Worm (Caenorhabditis elegans) whole organism, L2 larva: ENCODE results near the gene srv-1.

Experiments
- C34F6.9 ChIP-seq: fragments of 150-350 bp; optimal IDR thresholded peaks from 2 replicates; lab custom pipeline; 2014; ENCODE audit warnings: missing biosample characterization, missing genetic modification characterization
- F13H6.1 ChIP-seq: sonication (generic microtip); optimal IDR thresholded peaks from 2 replicates; lab custom pipeline; 2016; ENCODE audit warnings: missing genetic modification characterization, missing compliant biosample characterization
- R02D3.7 ChIP-seq: fragments of 150-350 bp; optimal IDR thresholded peaks from 2 replicates; lab custom pipeline; 2014; ENCODE audit warnings: missing biosample characterization, missing genetic modification characterization
- Y55F3AM.14 ChIP-seq: fragments of 200-800 bp; sonication (Bioruptor generic); optimal IDR thresholded peaks from 2 replicates; lab custom pipeline; 2018; ENCODE audit warnings: mild to moderate bottlenecking, missing genetic modification characterization, missing compliant biosample characterization
- ZK546.5 ChIP-seq: sonication (generic microtip); optimal IDR thresholded peaks from 2 replicates; lab custom pipeline; 2017; ENCODE audit warnings: missing biosample characterization, missing genetic modification characterization
- alr-1 ChIP-seq: fragments of 150-350 bp; optimal IDR thresholded peaks from 2 replicates; lab custom pipeline; 2014; ENCODE audit warnings: missing biosample characterization, missing genetic modification characterization
- aly-2 ChIP-seq: fragments of 150-350 bp; optimal IDR thresholded peaks from 2 replicates; lab custom pipeline; 2014; ENCODE audit warnings: missing biosample characterization, missing genetic modification characterization
- ama-1 ChIP-seq: fragments of 150-350 bp; optimal IDR thresholded peaks from 2 replicates; lab custom pipeline; 2018; ENCODE audit warnings: inconsistent platforms
- blmp-1 ChIP-seq: sonication (generic microtip); optimal IDR thresholded peaks from 2 replicates; lab custom pipeline; 2017; ENCODE audit warnings: missing genetic modification characterization, mild to moderate bottlenecking, missing compliant biosample characterization, antibody characterized with exemption, moderate library complexity; ENCODE audit not compliant: insufficient read depth
- ceh-16 ChIP-seq: fragments of 150-350 bp; optimal IDR thresholded peaks from 2 replicates; lab custom pipeline; 2014; ENCODE audit warnings: missing biosample characterization, missing genetic modification characterization
- ceh-82 ChIP-seq: fragments of 150-350 bp; optimal IDR thresholded peaks from 2 replicates; lab custom pipeline; 2014; ENCODE audit warnings: missing biosample characterization, missing genetic modification characterization
- crh-2 ChIP-seq: sonication (generic microtip); optimal IDR thresholded peaks from 2 replicates; lab custom pipeline; 2017; ENCODE audit warnings: missing biosample characterization, missing genetic modification characterization
- dmd-4 ChIP-seq: sonication (generic microtip); optimal IDR thresholded peaks from 2 replicates; lab custom pipeline; 2017; ENCODE audit warnings: missing biosample characterization, missing genetic modification characterization
- egl-27 ChIP-seq: sonication (generic microtip); optimal IDR thresholded peaks from 3 replicates; lab custom pipeline; 2017; ENCODE audit warnings: missing biosample characterization, missing genetic modification reagents, missing genetic modification characterization
- elt-1 ChIP-seq: fragments of 150-350 bp; optimal IDR thresholded peaks from 2 replicates; lab custom pipeline; 2014; ENCODE audit warnings: missing biosample characterization, missing genetic modification characterization
- elt-3 ChIP-seq: sonication (generic microtip); optimal IDR thresholded peaks from 2 replicates; lab custom pipeline; 2017; ENCODE audit warnings: missing biosample characterization, missing genetic modification characterization
- fos-1 ChIP-seq: fragments of 150-350 bp; optimal IDR thresholded peaks from 2 replicates; lab custom pipeline; 2014; ENCODE audit warnings: missing biosample characterization, missing genetic modification characterization
- gmeb-1 ChIP-seq: fragments of 150-350 bp; optimal IDR thresholded peaks from 2 replicates; lab custom pipeline; 2014; ENCODE audit warnings: missing biosample characterization, missing genetic modification characterization
- lin-13 ChIP-seq: fragments of 150-350 bp; optimal IDR thresholded peaks from 2 replicates; lab custom pipeline; 2014; ENCODE audit warnings: missing biosample characterization, missing genetic modification reagents, missing genetic modification characterization
- lin-39 ChIP-seq: fragments of 150-350 bp; optimal IDR thresholded peaks from 2 replicates; lab custom pipeline; 2014; ENCODE audit warnings: missing biosample characterization, missing genetic modification reagents, missing genetic modification characterization
- lsy-2 ChIP-seq, 2 experiments: fragments of 150-350 bp in 1 of 2; sonication (generic microtip) in 1 of 2; optimal IDR thresholded peaks; 2 replicates each; lab custom pipeline; 2014 to 2017; ENCODE audit warnings: missing biosample characterization in 2 of 2, missing genetic modification characterization in 2 of 2
- mab-5 ChIP-seq: fragments of 150-350 bp; optimal IDR thresholded peaks from 2 replicates; lab custom pipeline; 2014; ENCODE audit warnings: missing biosample characterization, missing genetic modification characterization
- mbf-1 ChIP-seq: sonication (generic microtip); optimal IDR thresholded peaks from 2 replicates; lab custom pipeline; 2017; ENCODE audit warnings: missing biosample characterization, missing genetic modification characterization
- mdl-1 ChIP-seq, 2 experiments: fragments of 150-350 bp in 1 of 2; sonication (generic microtip) in 1 of 2; optimal IDR thresholded peaks; 2 replicates each; lab custom pipeline; 2017; ENCODE audit warnings: missing biosample characterization in 2 of 2, missing genetic modification characterization in 2 of 2
- nhr-10 ChIP-seq: sonication (generic microtip); optimal IDR thresholded peaks from 2 replicates; lab custom pipeline; 2017; ENCODE audit warnings: missing biosample characterization, missing genetic modification characterization
- nhr-11 ChIP-seq: fragments of 150-350 bp; optimal IDR thresholded peaks from 2 replicates; lab custom pipeline; 2014; ENCODE audit warnings: missing biosample characterization, missing genetic modification characterization
- nhr-12 ChIP-seq: fragments of 150-350 bp; optimal IDR thresholded peaks from 2 replicates; lab custom pipeline; 2014; ENCODE audit warnings: missing biosample characterization, missing genetic modification characterization
- nhr-129 ChIP-seq: fragments of 150-350 bp; optimal IDR thresholded peaks from 2 replicates; lab custom pipeline; 2014; ENCODE audit warnings: missing biosample characterization, missing genetic modification characterization
- nhr-21 ChIP-seq: fragments of 150-350 bp; optimal IDR thresholded peaks from 2 replicates; lab custom pipeline; 2014; ENCODE audit warnings: missing biosample characterization, missing genetic modification characterization
- nhr-237 ChIP-seq: fragments of 150-350 bp; optimal IDR thresholded peaks from 2 replicates; lab custom pipeline; 2014; ENCODE audit warnings: missing biosample characterization, missing genetic modification characterization
- nhr-25 ChIP-seq: fragments of 150-350 bp; sonication (generic microtip); optimal IDR thresholded peaks from 3 replicates; lab custom pipeline; 2014; ENCODE audit warnings: missing biosample characterization, missing genetic modification characterization
- nhr-6 ChIP-seq: fragments of 150-350 bp; optimal IDR thresholded peaks from 2 replicates; lab custom pipeline; 2014; ENCODE audit warnings: missing biosample characterization, missing genetic modification characterization
- nhr-77 ChIP-seq: fragments of 150-350 bp; optimal IDR thresholded peaks from 2 replicates; lab custom pipeline; 2014; ENCODE audit warnings: missing biosample characterization, missing genetic modification characterization
- peb-1 ChIP-seq: fragments of 150-350 bp; optimal IDR thresholded peaks from 2 replicates; lab custom pipeline; 2014; ENCODE audit warnings: missing biosample characterization, missing genetic modification characterization
- sem-4 ChIP-seq: fragments of 150-350 bp; optimal IDR thresholded peaks from 2 replicates; lab custom pipeline; 2014; ENCODE audit warnings: missing biosample characterization, missing genetic modification reagents, missing genetic modification characterization
- skn-1 ChIP-seq: sonication (generic microtip); optimal IDR thresholded peaks from 2 replicates; lab custom pipeline; 2017; ENCODE audit warnings: missing biosample characterization, missing genetic modification characterization
- sma-3 ChIP-seq: sonication (generic microtip); optimal IDR thresholded peaks from 2 replicates; lab custom pipeline; 2016; ENCODE audit warnings: missing genetic modification reagents, missing genetic modification characterization, missing compliant biosample characterization
- sma-9 ChIP-seq, 2 experiments: fragments of 150-350 bp in 1 of 2; sonication (generic microtip) in 1 of 2; optimal IDR thresholded peaks; 2 replicates each; lab custom pipeline; 2014 to 2016; ENCODE audit warnings: missing genetic modification characterization in 2 of 2, mild to moderate bottlenecking in 1 of 2, missing biosample characterization in 1 of 2, missing compliant biosample characterization in 1 of 2, missing genetic modification reagents in 1 of 2, moderate library complexity in 1 of 2
- snpc-4 ChIP-seq: fragments of 150-350 bp; optimal IDR thresholded peaks from 2 replicates; lab custom pipeline; 2014; ENCODE audit warnings: missing biosample characterization, missing genetic modification characterization
- unc-55 ChIP-seq: fragments of 150-350 bp; sonication (generic microtip); optimal IDR thresholded peaks from 3 replicates; lab custom pipeline; 2014; ENCODE audit warnings: missing biosample characterization, missing genetic modification reagents, missing genetic modification characterization
- unc-62 ChIP-seq: fragments of 150-350 bp; optimal IDR thresholded peaks from 2 replicates; lab custom pipeline; 2014; ENCODE audit warnings: missing biosample characterization, missing genetic modification reagents, missing genetic modification characterization
- zag-1 ChIP-seq: fragments of 150-350 bp; optimal IDR thresholded peaks from 2 replicates; lab custom pipeline; 2014; ENCODE audit warnings: missing biosample characterization, missing genetic modification characterization
- ztf-1 ChIP-seq: fragments of 200-800 bp; sonication (Bioruptor generic); conservative IDR thresholded peaks from 2 replicates; pipeline ENCODE4 v1.3.6; 2022; ENCODE audit warnings: missing genetic modification characterization, missing compliant biosample characterization

The srv-1 gene

ce11 chrIII:6857390-6857848 lies 7.2 kb downstream of the srv-1 start:
- TF ChIP-seq sem-4 = no peak
- no peak for TF ChIP-seq mbf-1 (tag; lab: Kevin White, UChicago)
- TF ChIP-seq nhr-6 = no peak
- TF ChIP-seq mdl-1 (tag; optimal IDR thresholded peaks at IDR 0.05; lab: Kevin White, UChicago) = peak; percentile 2 to 43
- peak; percentile 61 for TF ChIP-seq gmeb-1 (tag; lab: Kevin White, UChicago)
- no peak for TF ChIP-seq nhr-21 (tag; lab: Kevin White, UChicago)
- TF ChIP-seq F13H6.1 = peak; percentile 73
- TF ChIP-seq lsy-2 (tag; optimal IDR thresholded peaks at IDR 0.05; lab: Kevin White, UChicago) = peak in 1 of 2 experiments; percentile 55
- TF ChIP-seq alr-1 (tag; lab: Kevin White, UChicago) = no peak
- TF ChIP-seq nhr-25 (tag; lab: Kevin White, UChicago) = peak; percentile 33
- TF ChIP-seq skn-1 (tag; lab: Kevin White, UChicago) = no peak
- no peak for TF ChIP-seq R02D3.7
- TF ChIP-seq ceh-82 = no peak
- peak; percentile 49 for TF ChIP-seq crh-2
- peak; percentile 78 for TF ChIP-seq sma-9 (GFP tag; optimal IDR thresholded peaks at IDR 0.05; lab: Kevin White, UChicago)
- TF ChIP-seq sma-9 (tag; optimal IDR thresholded peaks at IDR 0.05; lab: Kevin White, UChicago) = no peak
- TF ChIP-seq nhr-129 = peak; percentile 85
- peak; percentile 93 for TF ChIP-seq fos-1
- peak; percentile 64 for TF ChIP-seq blmp-1 (tag; lab: Kevin White, UChicago)
- TF ChIP-seq nhr-11 (tag; lab: Kevin White, UChicago) = no peak
- TF ChIP-seq Y55F3AM.14 (GFP tag; lab: Kevin White, UChicago) = no peak
- TF ChIP-seq nhr-77 (tag; lab: Kevin White, UChicago) = no peak
- peak; percentile 54 for TF ChIP-seq C34F6.9 (tag; lab: Kevin White, UChicago)
- no peak for TF ChIP-seq elt-1
- TF ChIP-seq sma-3 (GFP tag; lab: Kevin White, UChicago) = no peak

- TF ChIP-seq ceh-16 (tag; lab: Kevin White, UChicago) = no peak
- TF ChIP-seq aly-2 (tag; lab: Kevin White, UChicago) = no peak
- TF ChIP-seq fos-1 = no peak
- TF ChIP-seq R02D3.7 = no peak
- no peak for TF ChIP-seq C34F6.9 (tag; lab: Kevin White, UChicago)
- TF ChIP-seq sem-4 = no peak
- no peak for TF ChIP-seq skn-1 (tag; lab: Kevin White, UChicago)
- TF ChIP-seq ZK546.5 (tag; lab: Kevin White, UChicago) = no peak
- TF ChIP-seq mdl-1 (tag; optimal IDR thresholded peaks at IDR 0.05; lab: Kevin White, UChicago) = no peak
Measured at ce11 chrIII:6859482-6859881, 9.3 kb downstream of the srv-1 start, which contains the start of gene clec-158. clec-158 (minus strand) TSS chrIII:6859582.

ce11 chrIII:6863901-6864300 lies 13.7 kb downstream of the srv-1 start, which contains the start of gene sma-3:
sma-3 (minus strand) TSS chrIII:6863968.
- TF ChIP-seq alr-1 (tag; lab: Kevin White, UChicago) (no peak), C34F6.9 (tag; lab: Kevin White, UChicago) (peak; percentile 49), blmp-1 (tag; lab: Kevin White, UChicago) (peak; percentile 86), lsy-2 (tag; optimal IDR thresholded peaks at IDR 0.05; lab: Kevin White, UChicago) (peak in 1 of 2 experiments; percentile 5), fos-1 (peak; percentile 92), Y55F3AM.14 (GFP tag; lab: Kevin White, UChicago) (no peak), sma-9 (GFP tag; optimal IDR thresholded peaks at IDR 0.05; lab: Kevin White, UChicago) (peak; percentile 12), sma-9 (tag; optimal IDR thresholded peaks at IDR 0.05; lab: Kevin White, UChicago) (no peak), nhr-10 (tag; lab: Kevin White, UChicago) (no peak), gmeb-1 (tag; lab: Kevin White, UChicago) (peak; percentile 12), nhr-237 (no peak), nhr-129 (peak; percentile 1), lin-39 (no peak), zag-1 (tag; lab: Kevin White, UChicago) (no peak), crh-2 (peak; percentile 19)

- TF ChIP-seq nhr-129 (peak; percentile 70), lsy-2 (tag; optimal IDR thresholded peaks at IDR 0.05; lab: Kevin White, UChicago) (peak; percentile 1 to 59), egl-27 (tag; lab: Kevin White, UChicago) (no peak), aly-2 (tag; lab: Kevin White, UChicago) (no peak), elt-3 (tag; lab: Kevin White, UChicago) (no peak), nhr-25 (tag; lab: Kevin White, UChicago) (no peak), skn-1 (tag; lab: Kevin White, UChicago) (no peak), F13H6.1 (no peak), peb-1 (no peak), gmeb-1 (tag; lab: Kevin White, UChicago) (peak; percentile 83), dmd-4 (tag; lab: Kevin White, UChicago) (no peak), mab-5 (tag; lab: Kevin White, UChicago) (no peak), nhr-11 (tag; lab: Kevin White, UChicago) (no peak), sem-4 (no peak), sma-9 (GFP tag; optimal IDR thresholded peaks at IDR 0.05; lab: Kevin White, UChicago) (no peak), sma-9 (tag; optimal IDR thresholded peaks at IDR 0.05; lab: Kevin White, UChicago) (no peak), nhr-12 (tag; lab: Kevin White, UChicago) (no peak), R02D3.7 (no peak), snpc-4 (tag; lab: Kevin White, UChicago) (no peak), lin-13 (GFP tag; lab: Kevin White, UChicago) (peak; percentile 17), ztf-1 (GFP tag; lab: Robert Waterston, UW) (no peak), alr-1 (tag; lab: Kevin White, UChicago) (no peak), fos-1 (no peak), unc-62 (GFP tag; lab: Kevin White, UChicago) (no peak), ZK546.5 (tag; lab: Kevin White, UChicago) (no peak), unc-55 (GFP tag; lab: Kevin White, UChicago) (peak; percentile 64), ama-1 (lab: Kevin White, UChicago) (no peak), blmp-1 (tag; lab: Kevin White, UChicago) (no peak), C34F6.9 (tag; lab: Kevin White, UChicago) (peak; percentile 66), ceh-16 (tag; lab: Kevin White, UChicago) (no peak)
Measured at ce11 chrIII:6869268-6869667, 19.1 kb downstream of the srv-1 start, which contains the start of the genes cra-1 and kbp-1. cra-1 (minus strand) TSS chrIII:6869460. kbp-1 (plus strand) TSS chrIII:6869633.
